Worm (Caenorhabditis elegans): ENCODE results near the gene F52E4.5.

ce11 chrX:3070322-3070721 lies 16.8 kb downstream of the F52E4.5 start, which contains the start of gene ceh-31:
- TF ChIP-seq egl-27 (tag; optimal IDR thresholded peaks at IDR 0.05) (no peak), rnt-1 (tag; optimal IDR thresholded peaks at IDR 0.05) (no peak)

All from whole organism, L1 larva.